Fruit fly (Drosophila melanogaster): Measurements from ENCODE around the gene CG42827.

The CG42827 gene

DNA sequence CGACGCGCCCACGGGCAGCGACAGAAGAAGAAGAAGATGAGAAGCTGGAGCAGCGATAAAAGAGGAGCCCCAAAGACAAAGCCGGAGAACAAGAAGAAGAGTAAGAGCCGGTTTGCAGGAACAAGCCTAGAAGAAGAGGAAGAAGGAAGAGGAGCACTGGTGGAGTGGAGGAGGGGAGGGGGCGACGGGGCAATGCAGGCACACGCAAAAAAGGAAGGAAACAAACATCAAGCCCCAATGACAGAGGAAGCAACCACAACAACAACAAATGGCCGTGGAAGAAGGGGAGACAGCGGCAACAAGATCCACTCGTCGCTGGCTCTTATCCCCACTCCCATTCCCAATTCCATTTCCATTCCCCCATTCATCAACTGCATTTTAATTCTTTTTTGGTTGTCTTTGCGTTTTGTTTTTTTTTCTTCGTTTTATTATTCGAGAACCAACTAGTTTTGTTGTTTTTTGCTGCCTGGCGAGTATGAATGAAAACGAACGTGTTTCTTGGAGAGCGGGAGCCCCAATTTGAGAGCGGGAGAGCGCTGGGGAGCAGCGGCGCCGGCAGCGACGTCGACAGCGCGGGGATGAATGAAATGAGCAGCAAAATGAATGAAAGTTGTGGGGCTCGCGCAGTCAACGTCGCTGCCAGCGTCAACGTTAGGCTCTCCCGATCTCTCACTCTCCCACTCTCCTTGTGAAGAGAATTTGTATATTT lies 38.5 kb upstream of the CG42827 start:
- no peak for TF ChIP-seq N (GFP tag; optimal IDR thresholded peaks at IDR 0.05)
- TF ChIP-seq woc (GFP tag; optimal IDR thresholded peaks at IDR 0.05) = peak; percentile 73
- peak; percentile 98 for TF ChIP-seq psq (GFP tag; optimal IDR thresholded peaks at IDR 0.05)
- TF ChIP-seq Rel (GFP tag; optimal IDR thresholded peaks at IDR 0.05) = peak; percentile 90
- no peak for TF ChIP-seq Rel (tag; optimal IDR thresholded peaks at IDR 0.05)
- peak; percentile 3 for TF ChIP-seq br (GFP tag; optimal IDR thresholded peaks at IDR 0.05)
- peak; percentile 99 for TF ChIP-seq jim (GFP tag; optimal IDR thresholded peaks at IDR 0.05)
- peak; percentile 23 for TF ChIP-seq brk (GFP tag; optimal IDR thresholded peaks at IDR 0.05)
- peak; percentile 77 for TF ChIP-seq Dif (GFP tag; optimal IDR thresholded peaks at IDR 0.05; ENCODE audit: partially characterized antibody)
- TF ChIP-seq CG32264 (GFP tag; optimal IDR thresholded peaks at IDR 0.05) = peak; percentile 24
- TF ChIP-seq Sp1 (GFP tag; optimal IDR thresholded peaks at IDR 0.05) = peak; percentile 83
- TF ChIP-seq GATAd (GFP tag; optimal IDR thresholded peaks at IDR 0.05) = no peak
- TF ChIP-seq pan (optimal IDR thresholded peaks at IDR 0.05) = no peak
- TF ChIP-seq Mio (GFP tag; optimal IDR thresholded peaks at IDR 0.05) = peak; percentile 16
- TF ChIP-seq lola (GFP tag; optimal IDR thresholded peaks at IDR 0.05) = no peak
- no peak for TF ChIP-seq tai (GFP tag; optimal IDR thresholded peaks at IDR 0.05)
- TF ChIP-seq fru (GFP tag; optimal IDR thresholded peaks at IDR 0.05) = peak; percentile 40
- TF ChIP-seq foxo (GFP tag; optimal IDR thresholded peaks at IDR 0.05) = peak in 1 of 2 experiments; percentile 4
- no peak for TF ChIP-seq HLH106 (tag; optimal IDR thresholded peaks at IDR 0.05)
- peak; percentile 91 for TF ChIP-seq CrebA (GFP tag; optimal IDR thresholded peaks at IDR 0.05; ENCODE audit: borderline replicate concordance)
- no peak for TF ChIP-seq dmrt93B (GFP tag; optimal IDR thresholded peaks at IDR 0.05)
- peak; percentile 52 to 82 for TF ChIP-seq dl (GFP tag; optimal IDR thresholded peaks at IDR 0.05; ENCODE audit: insufficient read depth in 1 of 2, partially characterized antibody in 2 of 2)
- TF ChIP-seq sv (GFP tag; optimal IDR thresholded peaks at IDR 0.05) = no peak
- TF ChIP-seq Hr78 (GFP tag; optimal IDR thresholded peaks at IDR 0.05) = no peak

DNA sequence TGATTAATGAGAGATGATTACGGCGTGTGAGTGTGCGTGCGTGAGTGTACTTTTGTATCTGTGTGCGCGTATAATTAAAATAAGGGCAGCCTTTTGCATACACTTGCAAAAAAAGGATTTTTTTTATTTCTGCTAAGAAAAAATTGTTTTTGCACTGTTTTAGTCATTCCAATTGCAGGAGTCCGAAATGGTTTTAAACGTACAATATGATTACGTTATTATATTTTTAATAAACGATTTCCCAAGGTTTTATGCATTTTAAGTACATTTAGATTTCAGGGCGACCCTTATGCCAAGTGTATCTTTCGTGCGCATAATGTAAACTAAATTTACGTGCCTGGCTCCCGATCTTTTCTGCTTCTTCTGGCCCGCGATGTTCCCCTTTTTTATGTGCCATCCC lies 37.9 kb upstream of the CG42827 start:
- TF ChIP-seq Hnf4 (GFP tag; optimal IDR thresholded peaks at IDR 0.05) = peak; percentile 38
- no peak for TF ChIP-seq CG32264 (GFP tag; optimal IDR thresholded peaks at IDR 0.05)
- TF ChIP-seq N (GFP tag; optimal IDR thresholded peaks at IDR 0.05) = no peak
- no peak for TF ChIP-seq Mio (GFP tag; optimal IDR thresholded peaks at IDR 0.05)
- TF ChIP-seq GATAd (GFP tag; optimal IDR thresholded peaks at IDR 0.05) = no peak
- no peak for TF ChIP-seq sv (GFP tag; optimal IDR thresholded peaks at IDR 0.05)
- TF ChIP-seq Hr78 (GFP tag; optimal IDR thresholded peaks at IDR 0.05) = no peak
- peak; percentile 37 for TF ChIP-seq dmrt93B (GFP tag; optimal IDR thresholded peaks at IDR 0.05)
- no peak for TF ChIP-seq lola (GFP tag; optimal IDR thresholded peaks at IDR 0.05)
- TF ChIP-seq Vsx2 (GFP tag; optimal IDR thresholded peaks at IDR 0.05; ENCODE audit: partially characterized antibody) = no peak
- TF ChIP-seq CrebA (GFP tag; optimal IDR thresholded peaks at IDR 0.05; ENCODE audit: borderline replicate concordance) = no peak
- TF ChIP-seq Myc (optimal IDR thresholded peaks at IDR 0.05) = no peak
- TF ChIP-seq psq (GFP tag; optimal IDR thresholded peaks at IDR 0.05) = no peak
- peak; percentile 72 for TF ChIP-seq ey (GFP tag; optimal IDR thresholded peaks at IDR 0.05)
- TF ChIP-seq HLH106 (tag; optimal IDR thresholded peaks at IDR 0.05) = peak; percentile 69
- peak; percentile 68 for TF ChIP-seq OdsH (GFP tag; optimal IDR thresholded peaks at IDR 0.05)
- peak; percentile 82 for TF ChIP-seq h (GFP tag; optimal IDR thresholded peaks at IDR 0.05)
- TF ChIP-seq brk (GFP tag; optimal IDR thresholded peaks at IDR 0.05) = no peak
- TF ChIP-seq fru (GFP tag; optimal IDR thresholded peaks at IDR 0.05) = peak; percentile 65
- TF ChIP-seq foxo (GFP tag; optimal IDR thresholded peaks at IDR 0.05) = peak in 1 of 2 experiments; percentile 67
- TF ChIP-seq Abd-B (GFP tag; optimal IDR thresholded peaks at IDR 0.05) = no peak
- TF ChIP-seq dsf (GFP tag; optimal IDR thresholded peaks at IDR 0.05; ENCODE audit: borderline replicate concordance) = no peak
- peak; percentile 20 for TF ChIP-seq Rel (GFP tag; optimal IDR thresholded peaks at IDR 0.05)
- no peak for TF ChIP-seq Rel (tag; optimal IDR thresholded peaks at IDR 0.05)
- TF ChIP-seq usp (GFP tag; optimal IDR thresholded peaks at IDR 0.05) = no peak
- TF ChIP-seq Sp1 (GFP tag; optimal IDR thresholded peaks at IDR 0.05) = peak; percentile 42
- TF ChIP-seq Dfd (GFP tag; optimal IDR thresholded peaks at IDR 0.05) = no peak
- peak; percentile 81 for TF ChIP-seq rgr (GFP tag; optimal IDR thresholded peaks at IDR 0.05)
- TF ChIP-seq sage (GFP tag; optimal IDR thresholded peaks at IDR 0.05) = peak; percentile 8
- TF ChIP-seq Jra (GFP tag; optimal IDR thresholded peaks at IDR 0.05) = no peak
- TF ChIP-seq jim (GFP tag; optimal IDR thresholded peaks at IDR 0.05) = no peak
- TF ChIP-seq dl (GFP tag; optimal IDR thresholded peaks at IDR 0.05; ENCODE audit: insufficient read depth in 1 of 2, partially characterized antibody in 2 of 2) = no peak
- no peak for TF ChIP-seq Hr83 (GFP tag; optimal IDR thresholded peaks at IDR 0.05; ENCODE audit: poor library complexity, severe bottlenecking)
- peak; percentile 17 for TF ChIP-seq CG9705 (GFP tag; optimal IDR thresholded peaks at IDR 0.05)
- no peak for TF ChIP-seq pan (optimal IDR thresholded peaks at IDR 0.05)
- TF ChIP-seq tai (GFP tag; optimal IDR thresholded peaks at IDR 0.05) = peak; percentile 79
- TF ChIP-seq br (GFP tag; optimal IDR thresholded peaks at IDR 0.05) = peak; percentile 40
- peak; percentile 27 for TF ChIP-seq woc (GFP tag; optimal IDR thresholded peaks at IDR 0.05)
- TF ChIP-seq Dif (GFP tag; optimal IDR thresholded peaks at IDR 0.05; ENCODE audit: partially characterized antibody) = no peak
